Worm (Caenorhabditis elegans): ENCODE results near the gene C05B5.5.

C05B5.5 gene

ce11 chrIII:9964416-9964815, 36.7 kb upstream of the C05B5.5 start:
- TF ChIP-seq dpl-1 (GFP tag; optimal IDR thresholded peaks at IDR 0.05), result no peak
- TF ChIP-seq snpc-4 (tag; optimal IDR thresholded peaks at IDR 0.05), result no peak
- peak; percentile 70 for TF ChIP-seq aha-1 (tag)
- TF ChIP-seq unc-62 (GFP tag; optimal IDR thresholded peaks at IDR 0.05 in 1 of 2), result peak in 1 of 2 experiments; percentile 57
- TF ChIP-seq unc-62 (tag; optimal IDR thresholded peaks at IDR 0.05), result no peak
- TF ChIP-seq gei-8 (GFP tag; optimal IDR thresholded peaks at IDR 0.05), result no peak
- TF ChIP-seq set-16 (GFP tag; IDR thresholded peaks at IDR 0.05), result no peak
- no peak for TF ChIP-seq nhr-77 (tag; optimal IDR thresholded peaks at IDR 0.05)
- no peak for TF ChIP-seq rbr-2 (tag; optimal IDR thresholded peaks at IDR 0.05)
- TF ChIP-seq ceh-44 (GFP tag; IDR thresholded peaks at IDR 0.05), result no peak
- TF ChIP-seq madf-9 (GFP tag; conservative IDR thresholded peaks at IDR 0.05), result no peak
- TF ChIP-seq mxl-2 (GFP tag; conservative IDR thresholded peaks at IDR 0.05), result no peak
- TF ChIP-seq dmd-9 (GFP tag; IDR thresholded peaks at IDR 0.05), result no peak
- no peak for TF ChIP-seq skn-1 (tag; optimal IDR thresholded peaks at IDR 0.05)
- TF ChIP-seq daf-8 (GFP tag; IDR thresholded peaks at IDR 0.05), result no peak
- TF ChIP-seq unc-130 (GFP tag; optimal IDR thresholded peaks at IDR 0.05), result no peak
- TF ChIP-seq php-3 (GFP tag; IDR thresholded peaks at IDR 0.05), result no peak
- no peak for TF ChIP-seq ces-1 (GFP tag; optimal IDR thresholded peaks at IDR 0.05)

- no peak for TF ChIP-seq egl-27 (tag; optimal IDR thresholded peaks at IDR 0.05)
- TF ChIP-seq vab-7 (GFP tag; IDR thresholded peaks at IDR 0.05), result no peak
- no peak for TF ChIP-seq ZK337.2 (GFP tag; IDR thresholded peaks at IDR 0.05)
- TF ChIP-seq lir-3 (tag; optimal IDR thresholded peaks at IDR 0.05), result no peak
- TF ChIP-seq F44E2.7 (GFP tag; IDR thresholded peaks at IDR 0.05), result no peak
- TF ChIP-seq spr-1 (tag; optimal IDR thresholded peaks at IDR 0.05), result no peak
- no peak for TF ChIP-seq nhr-11 (tag; optimal IDR thresholded peaks at IDR 0.05)
- TF ChIP-seq ceh-82 (tag; optimal IDR thresholded peaks at IDR 0.05), result no peak
- no peak for TF ChIP-seq hlh-30 (tag; optimal IDR thresholded peaks at IDR 0.05; ENCODE audit: insufficient read depth)
- no peak for TF ChIP-seq T26A8.4 (GFP tag; IDR thresholded peaks at IDR 0.05)
These were observed 35.7 kb upstream of the C05B5.5 start for ce11 chrIII:9965444-9965843.

- TF ChIP-seq aha-1 (tag), result peak; percentile 90
- TF ChIP-seq lin-13 (GFP tag; optimal IDR thresholded peaks at IDR 0.05), result no peak
These were observed 31.8 kb upstream of the C05B5.5 start for ce11 chrIII:9969371-9969770.

ce11 chrIII:9972192-9972811, 28.9 kb upstream of the C05B5.5 start:
- TF ChIP-seq zip-11 (GFP tag; IDR thresholded peaks at IDR 0.05) (no peak), snpc-1.2 (GFP tag; IDR thresholded peaks at IDR 0.05) (no peak), dmd-6 (GFP tag; IDR thresholded peaks at IDR 0.05) (no peak), lin-38 (GFP tag; IDR thresholded peaks at IDR 0.05) (no peak), saeg-2 (GFP tag; IDR thresholded peaks at IDR 0.05) (no peak), nhr-76 (tag; optimal IDR thresholded peaks at IDR 0.05) (no peak), F37D6.2 (tag; optimal IDR thresholded peaks at IDR 0.05) (no peak), mxl-3 (GFP tag; optimal IDR thresholded peaks at IDR 0.05) (no peak), sdz-12 (GFP tag; optimal IDR thresholded peaks at IDR 0.05) (no peak), daf-8 (GFP tag; IDR thresholded peaks at IDR 0.05) (no peak), aly-2 (tag; optimal IDR thresholded peaks at IDR 0.05) (no peak), nhr-42 (GFP tag; IDR thresholded peaks at IDR 0.05) (no peak), hif-1 (tag; optimal IDR thresholded peaks at IDR 0.05) (no peak), spr-3 (GFP tag; optimal IDR thresholded peaks at IDR 0.05) (no peak), ceh-44 (GFP tag; IDR thresholded peaks at IDR 0.05) (no peak), nhr-77 (tag; optimal IDR thresholded peaks at IDR 0.05) (no peak), egl-43 (GFP tag; IDR thresholded peaks at IDR 0.05) (no peak)

Data from whole organism, L4 larva.